Worm (Caenorhabditis elegans): ENCODE data around the gene chil-12.

ce11 chrV:15216705-15217104 is 24.7 kb upstream of the chil-12 start, which contains the start of gene sri-25:
- TF ChIP-seq ces-1 (GFP tag; optimal IDR thresholded peaks at IDR 0.05) (no peak), blmp-1 (tag; optimal IDR thresholded peaks at IDR 0.05) (no peak)
